Worm (Caenorhabditis elegans) whole organism, L4 larva: ENCODE data around the gene gck-4.

ENCODE experiments used
- D1046.2 ChIP-seq: fragments of 200-800 bp; sonication (Bioruptor generic); IDR thresholded peaks from 2 replicates; pipeline ENCODE4 v1.3.6; 2022; ENCODE audit warnings: missing genetic modification characterization, missing compliant biosample characterization
- F10B5.3 ChIP-seq: sonication (generic microtip); optimal IDR thresholded peaks from 2 replicates; lab custom pipeline; 2016; ENCODE audit warnings: mild to moderate bottlenecking, missing genetic modification characterization, missing compliant biosample characterization
- F26F4.8 ChIP-seq: fragments of 200-800 bp; sonication (Bioruptor generic); conservative IDR thresholded peaks from 2 replicates; pipeline ENCODE4 v1.3.6; 2022; ENCODE audit warnings: missing genetic modification characterization, missing compliant biosample characterization
- R02D3.7 ChIP-seq: fragments of 150-350 bp; sonication (generic microtip); optimal IDR thresholded peaks from 3 replicates; lab custom pipeline; 2014; ENCODE audit warnings: missing biosample characterization, missing genetic modification characterization
- Y105C5A.15 ChIP-seq: fragments of 200-800 bp; sonication (Bioruptor generic); IDR thresholded peaks from 2 replicates; pipeline ENCODE4 v1.3.6; 2022; ENCODE audit warnings: missing genetic modification characterization, missing compliant biosample characterization
- Y5F2A.4 ChIP-seq: fragments of 200-800 bp; sonication (Bioruptor generic); optimal IDR thresholded peaks from 2 replicates; lab custom pipeline; 2018; ENCODE audit warnings: mild to moderate bottlenecking, missing genetic modification characterization, missing compliant biosample characterization
- ZK337.2 ChIP-seq: fragments of 200-800 bp; sonication (Bioruptor generic); IDR thresholded peaks from 2 replicates; pipeline ENCODE4 v1.3.6; 2022; ENCODE audit warnings: missing genetic modification reagents, missing genetic modification characterization, missing compliant biosample characterization
- ZK546.5 ChIP-seq, 2 experiments: sonication (generic microtip); optimal IDR thresholded peaks; 2 replicates each; lab custom pipeline; 2017; ENCODE audit warnings: missing biosample characterization in 2 of 2, missing genetic modification characterization in 2 of 2
- ama-1 ChIP-seq: fragments of 150-350 bp; optimal IDR thresholded peaks from 2 replicates; lab custom pipeline; 2014; ENCODE audit warnings: inconsistent platforms, mixed read lengths
- arid-1 ChIP-seq: fragments of 200-800 bp; sonication (Bioruptor generic); conservative IDR thresholded peaks from 2 replicates; pipeline ENCODE4 v1.3.6; 2022; ENCODE audit warnings: missing genetic modification reagents, missing genetic modification characterization, missing compliant biosample characterization
- ceh-20 ChIP-seq: fragments of 200-800 bp; sonication (Bioruptor generic); IDR thresholded peaks from 2 replicates; pipeline ENCODE4 v1.3.6; 2022; ENCODE audit warnings: missing genetic modification reagents, missing genetic modification characterization, missing compliant biosample characterization
- ceh-28 ChIP-seq: fragments of 150-350 bp; optimal IDR thresholded peaks from 2 replicates; lab custom pipeline; 2014; ENCODE audit warnings: missing biosample characterization, missing genetic modification reagents, missing genetic modification characterization
- ceh-32 ChIP-seq: sonication (generic microtip); optimal IDR thresholded peaks from 2 replicates; lab custom pipeline; 2016; ENCODE audit warnings: mild to moderate bottlenecking, missing genetic modification characterization, missing compliant biosample characterization; ENCODE audit not compliant: poor library complexity
- daf-12 ChIP-seq: fragments of 150-350 bp; optimal IDR thresholded peaks from 2 replicates; lab custom pipeline; 2014; ENCODE audit warnings: missing biosample characterization, missing genetic modification reagents, missing genetic modification characterization
- daf-19 ChIP-seq: fragments of 200-800 bp; sonication (Bioruptor generic); conservative IDR thresholded peaks from 2 replicates; pipeline ENCODE4 v1.3.6; 2022; ENCODE audit warnings: missing genetic modification characterization, missing compliant biosample characterization
- daf-8 ChIP-seq: fragments of 200-800 bp; sonication (Bioruptor generic); IDR thresholded peaks from 2 replicates; pipeline ENCODE4 v1.3.6; 2022; ENCODE audit warnings: missing genetic modification characterization, missing compliant biosample characterization
- dmd-8 ChIP-seq: fragments of 200-800 bp; sonication (Bioruptor generic); IDR thresholded peaks from 2 replicates; pipeline ENCODE4 v1.3.6; 2022; ENCODE audit warnings: missing genetic modification characterization, missing compliant biosample characterization
- duxl-1 ChIP-seq: sonication (generic microtip); optimal IDR thresholded peaks from 2 replicates; lab custom pipeline; 2016; ENCODE audit warnings: mild to moderate bottlenecking, missing genetic modification characterization, moderate library complexity, missing compliant biosample characterization; ENCODE audit not compliant: poor library complexity
- dve-1 ChIP-seq: sonication (generic microtip); optimal IDR thresholded peaks from 2 replicates; lab custom pipeline; 2017; ENCODE audit warnings: antibody characterized with exemption, mild to moderate bottlenecking, missing genetic modification characterization, missing compliant biosample characterization; ENCODE audit not compliant: insufficient read depth
- egl-27 ChIP-seq: sonication (generic microtip); optimal IDR thresholded peaks from 3 replicates; lab custom pipeline; 2017; ENCODE audit warnings: missing biosample characterization, missing genetic modification reagents, missing genetic modification characterization
- egl-43 ChIP-seq: fragments of 200-800 bp; sonication (Bioruptor generic); IDR thresholded peaks from 2 replicates; pipeline ENCODE4 v1.3.6; 2022; ENCODE audit warnings: missing genetic modification reagents, missing genetic modification characterization, missing compliant biosample characterization
- fos-1 ChIP-seq: fragments of 150-350 bp; optimal IDR thresholded peaks from 2 replicates; lab custom pipeline; 2014; ENCODE audit warnings: missing biosample characterization, missing genetic modification characterization
- hif-1 ChIP-seq, 2 experiments: sonication (generic microtip); optimal IDR thresholded peaks; 2 replicates each; lab custom pipeline; 2016 to 2017; ENCODE audit warnings: missing compliant biosample characterization in 2 of 2, missing genetic modification characterization in 2 of 2, missing genetic modification reagents in 2 of 2, missing genotype in 2 of 2, mild to moderate bottlenecking in 1 of 2
- hlh-30 ChIP-seq: sonication (generic microtip); optimal IDR thresholded peaks from 2 replicates; lab custom pipeline; 2017; ENCODE audit warnings: antibody characterized with exemption, mild to moderate bottlenecking, missing genetic modification characterization, missing compliant biosample characterization; ENCODE audit not compliant: insufficient read depth
- hmg-1.1 ChIP-seq: fragments of 200-800 bp; sonication (Bioruptor generic); IDR thresholded peaks from 2 replicates; pipeline ENCODE4 v1.3.6; 2022; ENCODE audit warnings: missing genetic modification reagents, missing genetic modification characterization, missing compliant biosample characterization
- jun-1 ChIP-seq: fragments of 150-350 bp; optimal IDR thresholded peaks from 2 replicates; lab custom pipeline; 2014; ENCODE audit warnings: missing biosample characterization, missing genetic modification reagents, missing genetic modification characterization
- lin-1 ChIP-seq: fragments of 200-800 bp; sonication (Bioruptor generic); IDR thresholded peaks from 2 replicates; pipeline ENCODE4 v1.3.6; 2022; ENCODE audit warnings: missing genetic modification reagents, missing genetic modification characterization, missing compliant biosample characterization
- lin-29 ChIP-seq: fragments of 200-800 bp; sonication (Bioruptor generic); IDR thresholded peaks from 2 replicates; pipeline ENCODE4 v1.3.6; 2022; ENCODE audit warnings: missing genetic modification reagents, missing genetic modification characterization, missing compliant biosample characterization
- lin-38 ChIP-seq: fragments of 200-800 bp; sonication (Bioruptor generic); IDR thresholded peaks from 2 replicates; pipeline ENCODE4 v1.3.6; 2022; ENCODE audit warnings: missing genetic modification reagents, missing genetic modification characterization, missing compliant biosample characterization
- madf-5 ChIP-seq, 2 experiments: fragments of 200-800 bp; sonication (Bioruptor generic); IDR thresholded peaks; 2 replicates each; pipeline ENCODE4 v1.3.6; 2022; ENCODE audit warnings: missing compliant biosample characterization in 2 of 2, missing genetic modification characterization in 2 of 2
- mdl-1 ChIP-seq, 2 experiments: fragments of 150-350 bp in 1 of 2; sonication (generic microtip) in 1 of 2; optimal IDR thresholded peaks; 2 replicates each; lab custom pipeline; 2014 to 2017; ENCODE audit warnings: missing biosample characterization in 2 of 2, missing genetic modification characterization in 2 of 2
- mdt-29 ChIP-seq: fragments of 200-800 bp; sonication (Bioruptor generic); IDR thresholded peaks from 2 replicates; pipeline ENCODE4 v1.3.6; 2022; ENCODE audit warnings: missing genetic modification reagents, missing genetic modification characterization, missing compliant biosample characterization
- mxl-2 ChIP-seq: fragments of 200-800 bp; sonication (Bioruptor generic); conservative IDR thresholded peaks from 2 replicates; pipeline ENCODE4 v1.3.6; 2022; ENCODE audit warnings: missing genetic modification reagents, missing genetic modification characterization, missing compliant biosample characterization
- nhr-10 ChIP-seq: fragments of 150-350 bp; optimal IDR thresholded peaks from 2 replicates; lab custom pipeline; 2014; ENCODE audit warnings: missing biosample characterization, missing genetic modification characterization
- nhr-11 ChIP-seq: fragments of 150-350 bp; optimal IDR thresholded peaks from 2 replicates; lab custom pipeline; 2014; ENCODE audit warnings: missing biosample characterization, missing genetic modification characterization
- nhr-25 ChIP-seq: sonication (generic microtip); optimal IDR thresholded peaks from 2 replicates; lab custom pipeline; 2017; ENCODE audit warnings: missing genetic modification characterization, mild to moderate bottlenecking, missing compliant biosample characterization, antibody characterized with exemption, moderate library complexity, borderline replicate concordance; ENCODE audit not compliant: insufficient read depth
- nhr-76 ChIP-seq: fragments of 150-350 bp; optimal IDR thresholded peaks from 2 replicates; lab custom pipeline; 2014; ENCODE audit warnings: missing biosample characterization, missing genetic modification characterization
- php-3 ChIP-seq: fragments of 200-800 bp; sonication (Bioruptor generic); IDR thresholded peaks from 2 replicates; pipeline ENCODE4 v1.3.6; 2022; ENCODE audit warnings: missing genetic modification reagents, missing genetic modification characterization, missing compliant biosample characterization
- pqm-1 ChIP-seq: sonication (generic microtip); optimal IDR thresholded peaks from 2 replicates; lab custom pipeline; 2017; ENCODE audit warnings: missing biosample characterization, missing genetic modification characterization
- rbr-2 ChIP-seq: sonication (generic microtip); optimal IDR thresholded peaks from 2 replicates; lab custom pipeline; 2016; ENCODE audit warnings: missing genotype, missing genetic modification characterization, missing compliant biosample characterization
- snpc-1.2 ChIP-seq: fragments of 200-800 bp; sonication (Bioruptor generic); IDR thresholded peaks from 2 replicates; pipeline ENCODE4 v1.3.6; 2022; ENCODE audit warnings: missing genetic modification reagents, missing genetic modification characterization, missing compliant biosample characterization
- snpc-4 ChIP-seq: fragments of 150-350 bp; optimal IDR thresholded peaks from 2 replicates; lab custom pipeline; 2014; ENCODE audit warnings: missing biosample characterization, missing genetic modification characterization
- spr-1 ChIP-seq: sonication (generic microtip); optimal IDR thresholded peaks from 2 replicates; lab custom pipeline; 2016; ENCODE audit warnings: mild to moderate bottlenecking, missing genetic modification characterization, missing compliant biosample characterization
- spr-3 ChIP-seq: fragments of 200-800 bp; sonication (Bioruptor generic); optimal IDR thresholded peaks from 2 replicates; lab custom pipeline; 2018; ENCODE audit warnings: mild to moderate bottlenecking, missing genetic modification characterization, missing compliant biosample characterization
- tag-97 ChIP-seq: fragments of 200-800 bp; sonication (Bioruptor generic); IDR thresholded peaks from 2 replicates; pipeline ENCODE4 v1.3.6; 2022; ENCODE audit warnings: missing genetic modification characterization, missing compliant biosample characterization
- unc-39 ChIP-seq: sonication (generic microtip); optimal IDR thresholded peaks from 2 replicates; lab custom pipeline; 2017; ENCODE audit warnings: missing biosample characterization, missing genetic modification characterization
- unc-62 ChIP-seq, 3 experiments: fragments of 150-350 bp in 1 of 3; sonication (generic microtip); optimal IDR thresholded peaks in 2 of 3; peaks in 1 of 3; 1 replicate in 1 of 3; 2 replicates in 2 of 3; lab custom pipeline; 2014 to 2017; ENCODE audit warnings: missing biosample characterization in 3 of 3, missing genetic modification characterization in 3 of 3, missing genetic modification reagents in 3 of 3, missing genotype in 1 of 3
- zag-1 ChIP-seq: fragments of 150-350 bp; optimal IDR thresholded peaks from 2 replicates; lab custom pipeline; 2014; ENCODE audit warnings: missing biosample characterization, missing genetic modification characterization
- ztf-7 ChIP-seq: fragments of 150-350 bp; optimal IDR thresholded peaks from 2 replicates; lab custom pipeline; 2014; ENCODE audit warnings: missing biosample characterization, missing genetic modification characterization

gck-4 gene

DNA sequence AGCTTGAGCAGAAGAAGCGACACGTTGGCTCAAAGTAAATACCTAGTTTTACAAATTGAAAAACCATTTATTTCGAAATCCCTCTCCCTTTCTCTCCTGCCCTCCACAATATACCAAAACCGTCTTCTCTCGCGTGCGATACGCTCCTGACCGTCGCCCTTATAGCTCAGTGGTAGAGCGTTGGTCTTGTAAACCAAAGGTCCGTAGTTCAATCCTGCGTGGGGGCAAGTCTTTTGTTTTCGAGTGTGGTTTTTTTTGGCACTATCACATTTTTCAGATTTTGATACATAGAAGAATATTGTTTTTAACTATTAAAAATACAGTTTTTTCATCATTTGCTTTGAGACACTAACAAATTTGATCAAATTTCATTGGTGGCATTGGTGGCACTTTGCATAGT is 23.4 kb upstream of the gck-4 start (continued):
- no peak for TF ChIP-seq daf-8 (GFP tag; lab: Robert Waterston, UW)
- no peak for TF ChIP-seq snpc-4
- TF ChIP-seq D1046.2 (GFP tag; lab: Robert Waterston, UW) = no peak
- TF ChIP-seq daf-19 = peak; percentile 60; the same call in 1 of the 2 replicates
- TF ChIP-seq nhr-11 (tag; lab: Kevin White, UChicago) = no peak
- peak; percentile 57; the same call in 1 of the 2 replicates for TF ChIP-seq ZK337.2 (GFP tag; lab: Robert Waterston, UW)
- peak; percentile 87 for TF ChIP-seq egl-43 (GFP tag; lab: Robert Waterston, UW)
- TF ChIP-seq mdt-29 (GFP tag; lab: Robert Waterston, UW) = peak; percentile 67; the same call in 1 of the 2 replicates
- no peak for TF ChIP-seq hif-1 (tag; optimal IDR thresholded peaks at IDR 0.05; lab: Kevin White, UChicago)
- TF ChIP-seq Y105C5A.15 (GFP tag; lab: Robert Waterston, UW) = no peak
- TF ChIP-seq hlh-30 (tag; lab: Kevin White, UChicago) = peak; percentile 4
- TF ChIP-seq unc-39 (tag; lab: Kevin White, UChicago) = no peak
- TF ChIP-seq pqm-1 (tag; lab: Kevin White, UChicago) = no peak
- TF ChIP-seq hmg-1.1 (GFP tag; lab: Robert Waterston, UW) = peak; percentile 60
- TF ChIP-seq zag-1 (tag; lab: Kevin White, UChicago) = no peak
- peak; percentile 44 to 57; a peak in 2 of 4 replicates for TF ChIP-seq madf-5 (GFP tag; IDR thresholded peaks at IDR 0.05; lab: Robert Waterston, UW)
- TF ChIP-seq arid-1 = peak; percentile 82
- no peak for TF ChIP-seq ama-1
- no peak for TF ChIP-seq tag-97 (GFP tag; lab: Robert Waterston, UW)
- TF ChIP-seq Y5F2A.4 (GFP tag; lab: Kevin White, UChicago) = peak; percentile 27
- TF ChIP-seq nhr-25 (tag; lab: Kevin White, UChicago) = no peak
- no peak for TF ChIP-seq nhr-76 (tag; lab: Kevin White, UChicago)
- TF ChIP-seq spr-1 (tag; lab: Kevin White, UChicago) = peak; percentile 39
- TF ChIP-seq fos-1 (tag; lab: Kevin White, UChicago) = no peak
- TF ChIP-seq ceh-20 (GFP tag; lab: Robert Waterston, UW) = peak; percentile 48; the same call in 1 of the 2 replicates
- peak; percentile 83 for TF ChIP-seq snpc-1.2 (GFP tag; lab: Robert Waterston, UW)
- peak; percentile 1 for TF ChIP-seq rbr-2

DNA sequence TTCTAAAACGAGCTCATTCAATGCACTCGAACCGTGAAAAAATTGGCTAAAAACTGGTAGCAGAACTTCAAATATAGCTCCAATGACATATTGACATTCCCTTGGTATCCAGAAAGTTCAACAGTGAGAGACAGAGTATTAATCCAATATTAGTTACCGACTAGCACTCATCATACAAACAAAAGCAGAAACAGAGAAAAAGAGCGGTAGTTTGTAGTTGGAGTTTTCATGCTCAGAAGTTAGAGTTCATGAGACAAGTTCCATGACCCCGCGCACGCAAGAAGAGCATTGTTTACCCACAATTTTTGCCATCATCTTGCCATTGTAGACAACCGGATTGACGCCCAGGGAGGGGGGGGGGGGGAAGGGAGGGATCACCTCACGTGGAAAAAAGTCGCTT is 22.7 kb upstream of the gck-4 start:
- no peak for TF ChIP-seq F10B5.3
- TF ChIP-seq unc-62 (GFP tag; optimal IDR thresholded peaks at IDR 0.05 in 1 of 2; lab: Kevin White, UChicago) = peak in 1 of 2 experiments; percentile 55
- TF ChIP-seq unc-62 (tag; optimal IDR thresholded peaks at IDR 0.05; lab: Kevin White, UChicago) = no peak
- no peak for TF ChIP-seq lin-1

DNA sequence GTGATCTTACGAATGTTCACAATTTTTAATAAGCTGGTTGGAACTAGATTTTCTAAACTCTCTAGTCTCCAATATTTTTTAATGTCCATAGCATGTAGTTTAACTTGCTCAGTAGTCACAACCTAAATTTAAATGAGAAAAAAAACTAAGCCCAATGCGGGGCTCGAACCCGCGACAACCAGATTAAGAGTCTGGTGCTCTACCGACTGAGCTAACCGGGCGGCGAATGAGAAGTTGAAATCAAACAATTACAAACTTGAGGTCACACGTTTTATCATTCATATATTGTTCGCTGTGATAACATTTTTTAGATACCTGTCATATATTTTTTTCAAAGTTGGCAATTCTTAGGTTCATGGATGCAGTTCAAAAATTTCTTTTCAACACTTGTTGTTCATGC is 21.2 kb upstream of the gck-4 start:
- TF ChIP-seq jun-1 (tag; lab: Kevin White, UChicago) (no peak), lin-38 (GFP tag; lab: Robert Waterston, UW) (peak; percentile 61), daf-12 (tag; lab: Kevin White, UChicago) (no peak), dmd-8 (GFP tag; lab: Robert Waterston, UW) (no peak), spr-3 (GFP tag; lab: Kevin White, UChicago) (no peak), hif-1 (tag; optimal IDR thresholded peaks at IDR 0.05; lab: Kevin White, UChicago) (no peak), egl-27 (tag; lab: Kevin White, UChicago) (no peak), ZK546.5 (tag; optimal IDR thresholded peaks at IDR 0.05; lab: Kevin White, UChicago) (no peak), nhr-25 (tag; lab: Kevin White, UChicago) (no peak), mxl-2 (GFP tag; lab: Robert Waterston, UW) (no peak), ztf-7 (tag; lab: Kevin White, UChicago) (no peak), dve-1 (tag; lab: Kevin White, UChicago) (peak; percentile 22), F26F4.8 (GFP tag; lab: Robert Waterston, UW) (0 out of 2 replicates have a peak, but pooled peaks have one; percentile 38), lin-29 (no peak), php-3 (no peak), R02D3.7 (no peak), ceh-28 (tag; lab: Kevin White, UChicago) (no peak), nhr-10 (tag; lab: Kevin White, UChicago) (no peak), ceh-32 (tag; lab: Kevin White, UChicago) (no peak), Y105C5A.15 (GFP tag; lab: Robert Waterston, UW) (no peak), duxl-1 (no peak), mdl-1 (tag; optimal IDR thresholded peaks at IDR 0.05; lab: Kevin White, UChicago) (no peak)
